Fruit fly (Drosophila melanogaster) whole organism, embryonic: ENCODE data around the gene CG9616.
A peak's percentile ranks its signal among the peaks of the same experiment; 100 is the strongest.

Source experiments
- Atf-2 ChIP-seq: fragments of 200-800 bp; sonication (Bioruptor generic); optimal IDR thresholded peaks from 2 replicates; lab custom pipeline; 2016; ENCODE audit warnings: missing biosample characterization, missing genetic modification characterization
- Bgb ChIP-seq: fragments of 200-800 bp; sonication (Bioruptor generic); IDR thresholded peaks from 2 replicates; pipeline ENCODE4 v1.3.6; 2022; ENCODE audit warnings: missing biosample characterization, missing genetic modification characterization; ENCODE audit not compliant: partially characterized antibody
- BtbVII ChIP-seq: fragments of 200-800 bp; sonication (Bioruptor generic); optimal IDR thresholded peaks from 3 replicates; lab custom pipeline; 2017; ENCODE audit warnings: missing biosample characterization, mild to moderate bottlenecking, missing genetic modification characterization
- CG10147 ChIP-seq: fragments of 200-800 bp; sonication (Bioruptor generic); optimal IDR thresholded peaks from 2 replicates; lab custom pipeline; 2019; ENCODE audit warnings: missing biosample characterization, mild to moderate bottlenecking, missing genetic modification characterization, moderate library complexity
- CG11504 ChIP-seq: fragments of 200-800 bp; sonication (Bioruptor generic); optimal IDR thresholded peaks from 3 replicates; lab custom pipeline; 2019; ENCODE audit warnings: missing biosample characterization, mild to moderate bottlenecking, missing genetic modification characterization, moderate library complexity
- CG12071 ChIP-seq: fragments of 200-800 bp; sonication (Bioruptor generic); optimal IDR thresholded peaks from 3 replicates; lab custom pipeline; 2018; ENCODE audit warnings: missing biosample characterization, mild to moderate bottlenecking, missing genetic modification characterization
- CG12155 ChIP-seq: fragments of 200-800 bp; sonication (Bioruptor generic); optimal IDR thresholded peaks from 3 replicates; lab custom pipeline; 2016; ENCODE audit warnings: missing biosample characterization, missing genetic modification characterization
- CG12391 ChIP-seq: fragments of 200-800 bp; sonication (Bioruptor generic); optimal IDR thresholded peaks from 3 replicates; lab custom pipeline; 2018; ENCODE audit warnings: missing biosample characterization, mild to moderate bottlenecking, missing genetic modification characterization, moderate library complexity
- CG12744 ChIP-seq: fragments of 200-800 bp; sonication (Bioruptor generic); optimal IDR thresholded peaks from 2 replicates; lab custom pipeline; 2016; ENCODE audit warnings: missing biosample characterization, missing genetic modification characterization
- CG14014 ChIP-seq: fragments of 200-800 bp; sonication (Bioruptor generic); IDR thresholded peaks from 2 replicates; pipeline ENCODE4 v1.3.6; 2022; ENCODE audit warnings: missing biosample characterization, missing genetic modification characterization
- CG16815 ChIP-seq: fragments of 200-800 bp; sonication (Bioruptor generic); optimal IDR thresholded peaks from 3 replicates; lab custom pipeline; 2017; ENCODE audit warnings: missing biosample characterization, mild to moderate bottlenecking, missing genetic modification characterization
- CG17912 ChIP-seq: fragments of 200-800 bp; sonication (Bioruptor generic); optimal IDR thresholded peaks from 2 replicates; lab custom pipeline; 2018; ENCODE audit warnings: missing biosample characterization, mild to moderate bottlenecking, missing genetic modification characterization
- CG2129 ChIP-seq: fragments of 200-800 bp; sonication (Bioruptor generic); IDR thresholded peaks from 2 replicates; pipeline ENCODE4 v1.3.6; 2022; ENCODE audit warnings: missing biosample characterization, missing genetic modification characterization; ENCODE audit not compliant: partially characterized antibody
- CG31365 ChIP-seq: fragments of 200-800 bp; sonication (Bioruptor generic); optimal IDR thresholded peaks from 2 replicates; lab custom pipeline; 2018; ENCODE audit warnings: missing biosample characterization, mild to moderate bottlenecking, missing genetic modification characterization
- CG3281 ChIP-seq: fragments of 200-800 bp; sonication (Bioruptor generic); optimal IDR thresholded peaks from 3 replicates; lab custom pipeline; 2017; ENCODE audit warnings: missing biosample characterization, mild to moderate bottlenecking, missing genetic modification characterization
- CG33213 ChIP-seq: fragments of 200-800 bp; sonication (Bioruptor generic); optimal IDR thresholded peaks from 3 replicates; lab custom pipeline; 2016; ENCODE audit warnings: missing biosample characterization, missing genetic modification characterization
- CG3995 ChIP-seq: fragments of 200-800 bp; sonication (Bioruptor generic); optimal IDR thresholded peaks from 3 replicates; lab custom pipeline; 2016; ENCODE audit warnings: missing biosample characterization, missing genetic modification characterization
- CG6654 ChIP-seq: fragments of 200-800 bp; sonication (Bioruptor generic); optimal IDR thresholded peaks from 2 replicates; lab custom pipeline; 2017; ENCODE audit warnings: missing biosample characterization, mild to moderate bottlenecking, missing genetic modification characterization
- CG6813 ChIP-seq: fragments of 200-800 bp; sonication (Bioruptor generic); optimal IDR thresholded peaks from 2 replicates; lab custom pipeline; 2017; ENCODE audit warnings: missing biosample characterization, missing genetic modification characterization, mild to moderate bottlenecking, moderate library complexity, missing genetic modification reagents
- CG9932 ChIP-seq: fragments of 200-800 bp; sonication (Bioruptor generic); IDR thresholded peaks from 2 replicates; pipeline ENCODE4 v1.3.6; 2022; ENCODE audit warnings: missing biosample characterization, missing genetic modification characterization
- D19B ChIP-seq: fragments of 200-800 bp; sonication (Bioruptor generic); optimal IDR thresholded peaks from 2 replicates; lab custom pipeline; 2017; ENCODE audit warnings: missing biosample characterization, mild to moderate bottlenecking, missing genetic modification characterization
- Dp ChIP-seq: fragments of 200-800 bp; sonication (Bioruptor generic); optimal IDR thresholded peaks from 2 replicates; lab custom pipeline; 2018; ENCODE audit warnings: missing biosample characterization, mild to moderate bottlenecking, missing genetic modification characterization, moderate library complexity
- Dref ChIP-seq: fragments of 200-800 bp; sonication (Bioruptor generic); IDR thresholded peaks from 2 replicates; pipeline ENCODE4 v1.3.6; 2022; ENCODE audit warnings: missing biosample characterization, missing genetic modification characterization
- Gug ChIP-seq: fragments of 200-800 bp; sonication (Bioruptor generic); IDR thresholded peaks from 4 replicates; pipeline ENCODE4 v1.3.6; 2022; ENCODE audit warnings: missing biosample characterization, missing genetic modification characterization
- Hand ChIP-seq: fragments of 200-800 bp; sonication (Bioruptor generic); optimal IDR thresholded peaks from 2 replicates; lab custom pipeline; 2017; ENCODE audit warnings: mild to moderate bottlenecking, missing biosample characterization, missing genetic modification reagents, missing genetic modification characterization
- Jarid2 ChIP-seq: fragments of 200-800 bp; sonication (Bioruptor generic); optimal IDR thresholded peaks from 3 replicates; lab custom pipeline; 2017; ENCODE audit warnings: mild to moderate bottlenecking, missing biosample characterization, missing genetic modification reagents, missing genetic modification characterization
- Med ChIP-seq: fragments of 200-800 bp; sonication (Bioruptor generic); peaks from one replicate; lab custom pipeline; 2016; ENCODE audit warnings: missing biosample characterization, missing genetic modification characterization, mild to moderate bottlenecking, inconsistent platforms, moderate library complexity
- Scr ChIP-seq: fragments of 200-800 bp; sonication (Bioruptor generic); IDR thresholded peaks from 2 replicates; pipeline ENCODE4 v1.3.6; 2022; ENCODE audit warnings: missing biosample characterization, missing genetic modification characterization; ENCODE audit not compliant: partially characterized antibody
- Sox102F ChIP-seq: fragments of 200-800 bp; sonication (Bioruptor generic); optimal IDR thresholded peaks from 2 replicates; lab custom pipeline; 2018; ENCODE audit warnings: missing biosample characterization, mild to moderate bottlenecking, missing genetic modification characterization, moderate library complexity
- Xbp1 ChIP-seq: fragments of 200-800 bp; sonication (Bioruptor generic); optimal IDR thresholded peaks from 3 replicates; lab custom pipeline; 2016; ENCODE audit warnings: missing biosample characterization, mild to moderate bottlenecking, missing genetic modification characterization
- az2 ChIP-seq: fragments of 200-800 bp; sonication (Bioruptor generic); optimal IDR thresholded peaks from 3 replicates; lab custom pipeline; 2016; ENCODE audit warnings: missing biosample characterization, missing genetic modification characterization
- bab2 ChIP-seq: fragments of 200-800 bp; sonication (Bioruptor generic); optimal IDR thresholded peaks from 2 replicates; lab custom pipeline; 2016; ENCODE audit warnings: missing biosample characterization, missing genetic modification characterization
- br ChIP-seq: fragments of >200 bp; optimal IDR thresholded peaks from 2 replicates; lab custom pipeline; 2017
- chif ChIP-seq, 2 experiments: fragments of 200-800 bp; sonication (Bioruptor generic); optimal IDR thresholded peaks; 3 replicates each; lab custom pipeline; 2016; ENCODE audit warnings: missing biosample characterization in 2 of 2, missing genetic modification characterization in 2 of 2
- ems ChIP-seq: fragments of 200-800 bp; sonication (Bioruptor generic); optimal IDR thresholded peaks from 3 replicates; lab custom pipeline; 2016; ENCODE audit warnings: missing biosample characterization, missing genetic modification characterization
- en ChIP-seq: fragments of 200-800 bp; sonication (Bioruptor generic); optimal IDR thresholded peaks from 2 replicates; lab custom pipeline; 2016; ENCODE audit warnings: missing biosample characterization, missing genetic modification characterization
- fd3F ChIP-seq: fragments of 200-800 bp; sonication (Bioruptor generic); optimal IDR thresholded peaks from 2 replicates; lab custom pipeline; 2018; ENCODE audit warnings: missing biosample characterization, mild to moderate bottlenecking, missing genetic modification characterization, moderate library complexity
- fu2 ChIP-seq: fragments of 200-800 bp; sonication (Bioruptor generic); optimal IDR thresholded peaks from 2 replicates; lab custom pipeline; 2016; ENCODE audit warnings: missing biosample characterization, missing genetic modification characterization
- jumu ChIP-seq: fragments of 200-800 bp; sonication (Bioruptor generic); optimal IDR thresholded peaks from 3 replicates; lab custom pipeline; 2016; ENCODE audit warnings: missing biosample characterization, missing genetic modification characterization
- klu ChIP-seq: fragments of 200-800 bp; sonication (Bioruptor generic); IDR thresholded peaks from 2 replicates; pipeline ENCODE4 v1.3.6; 2022; ENCODE audit warnings: missing biosample characterization, missing genetic modification characterization
- kni ChIP-seq: fragments of 200-800 bp; sonication (Bioruptor generic); optimal IDR thresholded peaks from 3 replicates; lab custom pipeline; 2017; ENCODE audit warnings: mild to moderate bottlenecking, missing biosample characterization, missing genetic modification reagents, missing genetic modification characterization
- maf-S ChIP-seq: fragments of 200-800 bp; sonication (Bioruptor generic); optimal IDR thresholded peaks from 2 replicates; lab custom pipeline; 2016; ENCODE audit warnings: missing biosample characterization, missing genetic modification characterization
- pita ChIP-seq: fragments of 200-800 bp; sonication (Bioruptor generic); optimal IDR thresholded peaks from 2 replicates; lab custom pipeline; 2017; ENCODE audit warnings: missing biosample characterization, mild to moderate bottlenecking, missing genetic modification characterization
- ranshi ChIP-seq: fragments of 200-800 bp; sonication (Bioruptor generic); IDR thresholded peaks from 2 replicates; pipeline ENCODE4 v1.3.6; 2022; ENCODE audit warnings: missing biosample characterization, missing genetic modification characterization
- schlank ChIP-seq: fragments of 200-800 bp; sonication (Bioruptor generic); optimal IDR thresholded peaks from 2 replicates; lab custom pipeline; 2018; ENCODE audit warnings: missing biosample characterization, mild to moderate bottlenecking, missing genetic modification characterization
- seq ChIP-seq: fragments of 200-800 bp; sonication (Bioruptor generic); IDR thresholded peaks from 2 replicates; pipeline ENCODE4 v1.3.6; 2022; ENCODE audit warnings: missing biosample characterization, missing genetic modification characterization
- tgo ChIP-seq: fragments of 200-800 bp; sonication (Bioruptor generic); IDR thresholded peaks from 3 replicates; pipeline ENCODE4 v1.3.6; 2022; ENCODE audit warnings: missing biosample characterization, missing genetic modification characterization
- trem ChIP-seq: fragments of 200-800 bp; optimal IDR thresholded peaks from 3 replicates; lab custom pipeline; 2019; ENCODE audit warnings: missing biosample characterization, mild to moderate bottlenecking, missing genetic modification characterization, moderate library complexity
- trh ChIP-seq: fragments of 200-800 bp; sonication (Bioruptor generic); optimal IDR thresholded peaks from 2 replicates; lab custom pipeline; 2016; ENCODE audit warnings: missing biosample characterization, missing genetic modification characterization
- vvl ChIP-seq: fragments of 200-800 bp; sonication (Bioruptor generic); IDR thresholded peaks from 2 replicates; pipeline ENCODE4 v1.3.6; 2022; ENCODE audit warnings: missing biosample characterization, missing genetic modification characterization
- zen ChIP-seq: fragments of 200-800 bp; sonication (Bioruptor generic); optimal IDR thresholded peaks from 3 replicates; lab custom pipeline; 2018; ENCODE audit warnings: missing biosample characterization, mild to moderate bottlenecking, missing genetic modification characterization, moderate library complexity

Gene CG9616

dm6 chr3R:14283042-14283626, 37.9 kb upstream of the CG9616 start (continued):
- TF ChIP-seq Sox102F (peak; percentile 49), jumu (GFP tag; lab: Kevin White, UChicago) (no peak), kni (GFP tag; lab: Kevin White, UChicago) (no peak), en (GFP tag; lab: Kevin White, UChicago) (peak; percentile 4), ranshi (GFP tag; lab: Robert Waterston, UW) (no peak), az2 (peak; percentile 6), CG17912 (GFP tag; lab: Kevin White, UChicago) (no peak), ems (GFP tag; lab: Kevin White, UChicago) (no peak), chif (GFP tag; optimal IDR thresholded peaks at IDR 0.05; lab: Kevin White, UChicago) (peak in 1 of 2 experiments; percentile 37), Atf-2 (GFP tag; lab: Kevin White, UChicago) (peak; percentile 61), CG12071 (GFP tag; lab: Kevin White, UChicago) (no peak), klu (GFP tag; lab: Robert Waterston, UW) (no peak), Dp (GFP tag; lab: Kevin White, UChicago) (no peak), CG3995 (GFP tag; lab: Kevin White, UChicago) (peak; percentile 2), Bgb (GFP tag; lab: Robert Waterston, UW) (no peak), Xbp1 (GFP tag; lab: Kevin White, UChicago) (peak; percentile 45), trem (tag; lab: Kevin White, UChicago) (no peak), CG9932 (GFP tag; lab: Robert Waterston, UW) (no peak), CG6813 (no peak), CG12391 (tag; lab: Kevin White, UChicago) (peak; percentile 49), pita (GFP tag; lab: Kevin White, UChicago) (no peak), Med (peak; percentile 80), CG16815 (GFP tag; lab: Kevin White, UChicago) (peak; percentile 10), trh (GFP tag; lab: Kevin White, UChicago) (no peak), CG3281 (GFP tag; lab: Kevin White, UChicago) (peak; percentile 58), Dref (no peak), zen (tag; lab: Kevin White, UChicago) (no peak), CG31365 (tag; lab: Kevin White, UChicago) (no peak), D19B (GFP tag; lab: Kevin White, UChicago) (peak; percentile 48), BtbVII (GFP tag; lab: Kevin White, UChicago) (no peak), CG12155 (peak; percentile 34), Gug (no peak; the same call in 2 of the 4 replicates), Hand (GFP tag; lab: Kevin White, UChicago) (peak; percentile 11), CG33213 (GFP tag; lab: Kevin White, UChicago) (no peak), seq (GFP tag; lab: Robert Waterston, UW) (no peak), Jarid2 (GFP tag; lab: Kevin White, UChicago) (no peak), CG12744 (no peak), CG10147 (GFP tag; lab: Kevin White, UChicago) (peak; percentile 52), fu2 (GFP tag; lab: Kevin White, UChicago) (peak; percentile 62), bab2 (no peak), CG14014 (no peak), CG11504 (peak; percentile 22), CG6654 (GFP tag; lab: Kevin White, UChicago) (no peak), vvl (GFP tag; lab: Robert Waterston, UW) (no peak), tgo (no peak), Scr (no peak), CG2129 (GFP tag; lab: Robert Waterston, UW) (no peak), fd3F (GFP tag; lab: Kevin White, UChicago) (peak; percentile 32), maf-S (GFP tag; lab: Kevin White, UChicago) (peak; percentile 51), schlank (tag; lab: Kevin White, UChicago) (peak; percentile 6), br (no peak)
